Fruit fly (Drosophila melanogaster): ENCODE data around the gene CG4045.
A peak's percentile ranks its signal among the peaks of the same experiment; 100 is the strongest.

The CG4045 gene

DNA sequence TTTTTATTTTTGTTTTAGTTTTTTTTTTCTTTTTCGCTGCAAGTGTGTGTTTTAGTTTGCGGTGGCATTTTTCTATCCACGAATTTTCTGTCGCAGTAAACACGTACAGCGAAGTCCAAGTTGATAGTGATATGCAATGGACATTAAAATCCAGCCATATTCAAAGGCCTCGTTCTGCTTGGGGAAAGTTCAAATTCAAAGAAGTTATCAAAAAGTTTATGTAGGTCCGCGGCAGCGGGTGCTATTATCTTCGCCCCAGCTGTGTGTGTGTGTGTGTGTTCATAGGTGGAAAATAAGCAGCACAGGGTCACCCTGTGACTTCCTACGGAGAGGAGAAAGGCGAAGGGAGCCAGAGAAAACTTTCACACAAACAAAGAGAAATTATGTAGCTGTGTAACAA is 11.8 kb upstream of the CG4045 start (continued):
- TF ChIP-seq dysf (GFP tag; IDR thresholded peaks at IDR 0.05) (peak; percentile 62), ato (GFP tag; IDR thresholded peaks at IDR 0.05; ENCODE audit: partially characterized antibody) (no peak), corto (GFP tag; optimal IDR thresholded peaks at IDR 0.05) (no peak), fd102C (GFP tag; optimal IDR thresholded peaks at IDR 0.05) (no peak), mam (GFP tag; optimal IDR thresholded peaks at IDR 0.05) (peak; percentile 41), CG1602 (GFP tag; optimal IDR thresholded peaks at IDR 0.05) (peak; percentile 46), ara (GFP tag; IDR thresholded peaks at IDR 0.05) (peak; percentile 17; the same call in 1 of the 2 replicates), zfh2 (GFP tag; optimal IDR thresholded peaks at IDR 0.05) (peak; percentile 6), cg (GFP tag; optimal IDR thresholded peaks at IDR 0.05) (peak; percentile 44), grn (GFP tag; optimal IDR thresholded peaks at IDR 0.05) (no peak), dmrt99B (tag; optimal IDR thresholded peaks at IDR 0.05) (peak; percentile 76), Rfx (GFP tag; IDR thresholded peaks at IDR 0.05) (peak; percentile 48; the same call in 1 of the 2 replicates), pita (GFP tag; optimal IDR thresholded peaks at IDR 0.05) (no peak), CG32772 (GFP tag; IDR thresholded peaks at IDR 0.05) (peak; percentile 65), Stat92E (GFP tag; optimal IDR thresholded peaks at IDR 0.05) (no peak), D19A (tag; optimal IDR thresholded peaks at IDR 0.05) (peak; percentile 56), CG15696 (tag; optimal IDR thresholded peaks at IDR 0.05) (no peak), kni (GFP tag; optimal IDR thresholded peaks at IDR 0.05) (no peak), CG34224 (GFP tag; IDR thresholded peaks at IDR 0.05; ENCODE audit: partially characterized antibody) (no peak), CG13894 (tag; optimal IDR thresholded peaks at IDR 0.05) (no peak), Lpt (GFP tag; optimal IDR thresholded peaks at IDR 0.05) (no peak), CG11085 (GFP tag; IDR thresholded peaks at IDR 0.05) (no peak), HLHmδ (GFP tag; optimal IDR thresholded peaks at IDR 0.05) (no peak), CG15601 (tag; optimal IDR thresholded peaks at IDR 0.05) (peak; percentile 43), Pdp1 (GFP tag; optimal IDR thresholded peaks at IDR 0.05) (peak; percentile 34 to 36), H2.0 (GFP tag; IDR thresholded peaks at IDR 0.05) (peak; percentile 76), CG13296 (GFP tag; optimal IDR thresholded peaks at IDR 0.05) (no peak), Drgx (GFP tag; IDR thresholded peaks at IDR 0.05) (peak; percentile 86), Hr39 (optimal IDR thresholded peaks at IDR 0.05) (no peak), klu (GFP tag; IDR thresholded peaks at IDR 0.05) (0 out of 2 replicates have a peak, but pooled peaks have one; percentile 39), NC2α (GFP tag; optimal IDR thresholded peaks at IDR 0.05) (no peak), Nf-YC (tag; optimal IDR thresholded peaks at IDR 0.05) (no peak), pzg (GFP tag; optimal IDR thresholded peaks at IDR 0.05) (no peak), CG4328 (GFP tag; optimal IDR thresholded peaks at IDR 0.05) (no peak), CG3407 (GFP tag; optimal IDR thresholded peaks at IDR 0.05) (peak; percentile 62), pho (GFP tag; optimal IDR thresholded peaks at IDR 0.05) (no peak), nau (GFP tag; optimal IDR thresholded peaks at IDR 0.05) (peak; percentile 46), tap (tag; optimal IDR thresholded peaks at IDR 0.05) (peak; percentile 51), Chrac-16 (GFP tag; optimal IDR thresholded peaks at IDR 0.05) (peak; percentile 4), gsb (GFP tag; IDR thresholded peaks at IDR 0.05) (no peak), en (GFP tag; optimal IDR thresholded peaks at IDR 0.05) (no peak), tll (GFP tag; optimal IDR thresholded peaks at IDR 0.05) (no peak), salm (tag; optimal IDR thresholded peaks at IDR 0.05) (peak; percentile 46), CG13287 (GFP tag; IDR thresholded peaks at IDR 0.05; ENCODE audit: partially characterized antibody) (no peak), CG14965 (GFP tag; optimal IDR thresholded peaks at IDR 0.05; ENCODE audit: borderline replicate concordance) (no peak), CG11723 (GFP tag; optimal IDR thresholded peaks at IDR 0.05) (peak; percentile 51), stwl (tag; optimal IDR thresholded peaks at IDR 0.05) (no peak), ab (GFP tag; optimal IDR thresholded peaks at IDR 0.05) (no peak), CG4707 (GFP tag; optimal IDR thresholded peaks at IDR 0.05) (peak; percentile 65), CG4854 (GFP tag; optimal IDR thresholded peaks at IDR 0.05) (no peak)

All from whole organism, embryonic.